Fruit fly (Drosophila melanogaster): Measurements from ENCODE around the gene CG34112.

The CG34112 gene

dm6 chr3R:4403706-4404392 is 9.8 kb upstream of the CG34112 start (continued):
- TF ChIP-seq CG10147 (GFP tag; optimal IDR thresholded peaks at IDR 0.05) (peak; percentile 4), lov (optimal IDR thresholded peaks at IDR 0.05) (no peak), lov (GFP tag; IDR thresholded peaks at IDR 0.05) (0 out of 3 replicates have a peak, but pooled peaks have one; percentile 55), MBD-R2 (GFP tag; IDR thresholded peaks at IDR 0.05) (0 out of 2 replicates have a peak, but pooled peaks have one; percentile 17), D (optimal IDR thresholded peaks at IDR 0.05) (no peak), D (GFP tag; optimal IDR thresholded peaks at IDR 0.05) (no peak), E2f2 (GFP tag; IDR thresholded peaks at IDR 0.05) (0 out of 2 replicates have a peak, but pooled peaks have one; percentile 4), CG2678 (tag; optimal IDR thresholded peaks at IDR 0.05) (peak; percentile 32), sd (tag; optimal IDR thresholded peaks at IDR 0.05) (peak; percentile 97), Deaf1 (tag; optimal IDR thresholded peaks at IDR 0.05) (peak; percentile 45), bbx (GFP tag; IDR thresholded peaks at IDR 0.05; ENCODE audit: partially characterized antibody) (0 out of 2 replicates have a peak, but pooled peaks have one; percentile 6), ewg (GFP tag; optimal IDR thresholded peaks at IDR 0.05) (peak; percentile 21), prd (optimal IDR thresholded peaks at IDR 0.05) (no peak), prd (GFP tag; IDR thresholded peaks at IDR 0.05) (0 out of 3 replicates have a peak, but pooled peaks have one; percentile 7), GATAe (GFP tag; conservative IDR thresholded peaks at IDR 0.05) (peak; percentile 54), CG17912 (GFP tag; optimal IDR thresholded peaks at IDR 0.05) (no peak), rib (GFP tag; IDR thresholded peaks at IDR 0.05) (peak; percentile 88), CG13123 (GFP tag; optimal IDR thresholded peaks at IDR 0.05) (no peak), amos (GFP tag; IDR thresholded peaks at IDR 0.05; ENCODE audit: partially characterized antibody) (0 out of 2 replicates have a peak, but pooled peaks have one; percentile 15), Blimp-1 (GFP tag; optimal IDR thresholded peaks at IDR 0.05) (peak; percentile 38), Chrac-16 (GFP tag; optimal IDR thresholded peaks at IDR 0.05) (peak; percentile 5), CG12391 (tag; optimal IDR thresholded peaks at IDR 0.05) (peak; percentile 16), cwo (GFP tag; optimal IDR thresholded peaks at IDR 0.05) (peak; percentile 35), Dfd (GFP tag; optimal IDR thresholded peaks at IDR 0.05) (no peak), ci (GFP tag; IDR thresholded peaks at IDR 0.05) (peak; percentile 22; the same call in 1 of the 3 replicates), CG10431 (GFP tag; optimal IDR thresholded peaks at IDR 0.05) (no peak), hkb (optimal IDR thresholded peaks at IDR 0.05) (no peak), hkb (GFP tag; IDR thresholded peaks at IDR 0.05) (no peak), grn (GFP tag; optimal IDR thresholded peaks at IDR 0.05) (peak; percentile 66), Nf-YA (GFP tag; IDR thresholded peaks at IDR 0.05) (0 out of 2 replicates have a peak, but pooled peaks have one; percentile 13), CG15269 (tag; optimal IDR thresholded peaks at IDR 0.05) (no peak), lab (GFP tag; optimal IDR thresholded peaks at IDR 0.05) (peak; percentile 3), HHEX (GFP tag; optimal IDR thresholded peaks at IDR 0.05) (peak; percentile 7), CG12744 (GFP tag; optimal IDR thresholded peaks at IDR 0.05) (no peak), Atf3 (GFP tag; optimal IDR thresholded peaks at IDR 0.05) (peak; percentile 19), Nf-YC (tag; optimal IDR thresholded peaks at IDR 0.05) (no peak), CG6813 (GFP tag; optimal IDR thresholded peaks at IDR 0.05) (peak; percentile 29), CG7839 (tag; optimal IDR thresholded peaks at IDR 0.05) (no peak), chm (GFP tag; IDR thresholded peaks at IDR 0.05) (peak; percentile 28; the same call in 1 of the 2 replicates), E2f1 (GFP tag; IDR thresholded peaks at IDR 0.05) (0 out of 2 replicates have a peak, but pooled peaks have one; percentile 26), exex (tag; optimal IDR thresholded peaks at IDR 0.05) (peak; percentile 67), Dip3 (GFP tag; optimal IDR thresholded peaks at IDR 0.05) (peak; percentile 38), Fer3 (tag; optimal IDR thresholded peaks at IDR 0.05) (no peak), mirr (GFP tag; optimal IDR thresholded peaks at IDR 0.05) (peak; percentile 37), gro (GFP tag; optimal IDR thresholded peaks at IDR 0.05) (peak; percentile 48), dmrt99B (tag; optimal IDR thresholded peaks at IDR 0.05) (no peak)
